Worm (Caenorhabditis elegans) whole organism, young adult: ENCODE data around the gene srz-15.
A peak's percentile ranks its signal among the peaks of the same experiment; 100 is the strongest.

Source experiments
- F52B5.7 ChIP-seq: sonication (generic microtip); optimal IDR thresholded peaks from 2 replicates; lab custom pipeline; 2016; ENCODE audit warnings: mild to moderate bottlenecking, missing genetic modification characterization, missing compliant biosample characterization
- K11D2.4 ChIP-seq: fragments of 200-800 bp; sonication (Bioruptor generic); IDR thresholded peaks from 2 replicates; pipeline ENCODE4 v1.3.6; 2022; ENCODE audit warnings: missing genetic modification reagents, missing genetic modification characterization, missing compliant biosample characterization
- Y53G8AR.9 ChIP-seq: fragments of 200-800 bp; sonication (Bioruptor generic); conservative IDR thresholded peaks from 2 replicates; pipeline ENCODE4 v1.3.6; 2022; ENCODE audit warnings: missing genetic modification reagents, missing genetic modification characterization, missing compliant biosample characterization
- attf-5 ChIP-seq: fragments of 200-800 bp; sonication (Bioruptor generic); optimal IDR thresholded peaks from 2 replicates; lab custom pipeline; 2018; ENCODE audit warnings: mild to moderate bottlenecking, missing genetic modification characterization, missing compliant biosample characterization
- chd-7 ChIP-seq: sonication (generic microtip); optimal IDR thresholded peaks from 2 replicates; lab custom pipeline; 2016; ENCODE audit warnings: mild to moderate bottlenecking, missing genetic modification characterization, moderate library complexity, missing compliant biosample characterization
- dox-1 ChIP-seq: fragments of 200-800 bp; sonication (Bioruptor generic); IDR thresholded peaks from 2 replicates; pipeline ENCODE4 v1.3.6; 2022; ENCODE audit warnings: missing genetic modification reagents, missing genetic modification characterization, missing compliant biosample characterization
- dpl-1 ChIP-seq: fragments of 150-350 bp; optimal IDR thresholded peaks from 2 replicates; lab custom pipeline; 2014; ENCODE audit warnings: missing biosample characterization, missing genetic modification reagents, missing genetic modification characterization
- hlh-12 ChIP-seq: sonication (generic microtip); optimal IDR thresholded peaks from 2 replicates; lab custom pipeline; 2016; ENCODE audit warnings: missing genetic modification characterization, missing compliant biosample characterization
- hmg-20 ChIP-seq: fragments of 200-800 bp; sonication (Bioruptor generic); IDR thresholded peaks from 2 replicates; pipeline ENCODE4 v1.3.6; 2022; ENCODE audit warnings: missing genetic modification reagents, missing genetic modification characterization, missing compliant biosample characterization
- nfya-2 ChIP-seq: fragments of 200-800 bp; sonication (Bioruptor generic); IDR thresholded peaks from 2 replicates; pipeline ENCODE4 v1.3.6; 2022; ENCODE audit warnings: missing genetic modification reagents, missing genetic modification characterization, missing compliant biosample characterization
- nhr-80 ChIP-seq: sonication (generic microtip); optimal IDR thresholded peaks from 2 replicates; lab custom pipeline; 2016; ENCODE audit warnings: missing genetic modification characterization, missing compliant biosample characterization
- nhr-90 ChIP-seq: sonication (generic microtip); optimal IDR thresholded peaks from 2 replicates; lab custom pipeline; 2016; ENCODE audit warnings: missing genotype, mild to moderate bottlenecking, missing genetic modification characterization, missing compliant biosample characterization
- rcor-1 ChIP-seq: fragments of 200-800 bp; sonication (Bioruptor generic); IDR thresholded peaks from 2 replicates; pipeline ENCODE4 v1.3.6; 2022; ENCODE audit warnings: missing genetic modification reagents, missing genetic modification characterization, missing compliant biosample characterization
- rpc-1 ChIP-seq, 2 experiments: fragments of 150-350 bp in 1 of 2; sonication (generic microtip) in 1 of 2; optimal IDR thresholded peaks; 2 replicates each; lab custom pipeline; 2014 to 2018; ENCODE audit warnings: missing biosample characterization in 1 of 2, missing genetic modification characterization in 1 of 2, missing genetic modification reagents in 1 of 2, missing genotype in 1 of 2

ce11 chrIV:12964648-12965047 lies 49.1 kb downstream of the srz-15 start:
- TF ChIP-seq chd-7 (tag; lab: Kevin White, UChicago) (no peak), dpl-1 (no peak), dox-1 (GFP tag; lab: Robert Waterston, UW) (no peak), Y53G8AR.9 (GFP tag; lab: Robert Waterston, UW) (no peak), nhr-90 (tag; lab: Kevin White, UChicago) (no peak), hlh-12 (no peak), nhr-80 (tag; lab: Kevin White, UChicago) (peak; percentile 5), rcor-1 (GFP tag; lab: Robert Waterston, UW) (no peak), nfya-2 (GFP tag; lab: Robert Waterston, UW) (no peak), K11D2.4 (GFP tag; lab: Robert Waterston, UW) (no peak), attf-5 (GFP tag; lab: Kevin White, UChicago) (no peak), hmg-20 (no peak), F52B5.7 (no peak), rpc-1 (optimal IDR thresholded peaks at IDR 0.05; lab: Kevin White, UChicago) (no peak), rpc-1 (tag; optimal IDR thresholded peaks at IDR 0.05; lab: Kevin White, UChicago) (no peak)
